Worm (Caenorhabditis elegans) whole organism, L3 larva: ENCODE results near the gene cept-2.

Source experiments
- R02D3.7 ChIP-seq: fragments of 150-350 bp; optimal IDR thresholded peaks from 2 replicates; lab custom pipeline; 2014; ENCODE audit warnings: missing biosample characterization, missing genetic modification characterization
- ceh-28 ChIP-seq: fragments of 150-350 bp; optimal IDR thresholded peaks from 2 replicates; lab custom pipeline; 2014; ENCODE audit warnings: missing biosample characterization, missing genetic modification reagents, missing genetic modification characterization
- ceh-9 ChIP-seq: sonication (generic microtip); optimal IDR thresholded peaks from 2 replicates; lab custom pipeline; 2018; ENCODE audit warnings: missing biosample characterization, missing genetic modification characterization
- egl-5 ChIP-seq: fragments of 150-350 bp; optimal IDR thresholded peaks from 2 replicates; lab custom pipeline; 2017; ENCODE audit warnings: missing biosample characterization, missing genetic modification reagents, missing genetic modification characterization, inconsistent platforms
- elt-3 ChIP-seq, 3 experiments: fragments of 150-350 bp in 1 of 3; sonication (generic microtip) in 2 of 3; optimal IDR thresholded peaks; 2 replicates in 2 of 3; 4 replicates in 1 of 3; lab custom pipeline; 2014 to 2017; ENCODE audit warnings: missing biosample characterization in 3 of 3, missing genetic modification characterization in 3 of 3
- lin-39 ChIP-seq: fragments of 150-350 bp; optimal IDR thresholded peaks from 2 replicates; lab custom pipeline; 2018; ENCODE audit warnings: missing biosample characterization, missing genetic modification reagents, missing genetic modification characterization
- lsy-12 ChIP-seq: sonication (generic microtip); optimal IDR thresholded peaks from 2 replicates; lab custom pipeline; 2016; ENCODE audit warnings: mild to moderate bottlenecking, missing genetic modification characterization, missing compliant biosample characterization
- nhr-11 ChIP-seq: fragments of 150-350 bp; optimal IDR thresholded peaks from 2 replicates; lab custom pipeline; 2014; ENCODE audit warnings: missing biosample characterization, missing genetic modification characterization
- nhr-12 ChIP-seq: fragments of 150-350 bp; optimal IDR thresholded peaks from 2 replicates; lab custom pipeline; 2014; ENCODE audit warnings: missing biosample characterization, missing genetic modification characterization
- skn-1 ChIP-seq: fragments of 150-350 bp; optimal IDR thresholded peaks from 2 replicates; lab custom pipeline; 2014; ENCODE audit warnings: missing biosample characterization, missing genetic modification characterization

Gene cept-2

DNA sequence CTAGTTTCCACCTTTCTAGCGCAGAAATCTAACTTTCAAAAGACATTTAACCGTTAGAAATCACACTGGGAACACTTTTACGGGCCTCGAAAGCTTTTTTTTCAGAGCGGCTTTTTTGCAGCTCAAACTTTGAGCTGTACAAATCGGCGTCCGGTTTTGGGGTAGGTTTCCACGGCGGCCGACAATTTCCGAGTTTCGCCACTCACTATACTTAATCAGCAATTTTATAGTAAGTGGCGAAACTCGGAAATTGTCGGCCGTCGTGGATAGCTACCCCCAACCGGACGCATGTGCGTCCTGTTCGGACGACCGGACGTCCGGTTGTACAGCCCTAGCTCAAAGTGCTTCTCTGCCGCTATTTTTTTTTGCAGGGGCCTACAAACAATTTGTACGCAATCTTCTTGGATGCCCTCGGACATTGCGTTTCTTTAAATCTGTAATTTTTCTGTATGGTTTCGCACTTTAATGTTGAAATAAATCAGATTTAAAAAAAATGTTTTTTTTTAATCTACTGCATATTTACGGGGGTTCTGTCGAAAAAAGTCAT lies 48.6 kb downstream of the cept-2 start:
- no peak for TF ChIP-seq egl-5
- no peak for TF ChIP-seq nhr-12 (tag; lab: Kevin White, UChicago)
- TF ChIP-seq lin-39: no peak
- no peak for TF ChIP-seq ceh-28 (tag; lab: Kevin White, UChicago)
- no peak for TF ChIP-seq ceh-9 (tag; lab: Kevin White, UChicago)
- TF ChIP-seq elt-3 (tag; optimal IDR thresholded peaks at IDR 0.05; lab: Kevin White, UChicago): no peak
- TF ChIP-seq lsy-12: no peak
- TF ChIP-seq nhr-11 (tag; lab: Kevin White, UChicago): no peak
- TF ChIP-seq R02D3.7 (tag; lab: Kevin White, UChicago): no peak
- TF ChIP-seq skn-1 (tag; lab: Kevin White, UChicago): no peak
- TF ChIP-seq, all 47 proteins: peak for 0
